Worm (Caenorhabditis elegans) whole organism, L4 larva: ENCODE results near the gene sec-61.A.

Source experiments
- ZK337.2 ChIP-seq: fragments of 200-800 bp; sonication (Bioruptor generic); IDR thresholded peaks from 2 replicates; pipeline ENCODE4 v1.3.6; 2022; ENCODE audit warnings: missing genetic modification reagents, missing genetic modification characterization, missing compliant biosample characterization
- duxl-1 ChIP-seq: sonication (generic microtip); optimal IDR thresholded peaks from 2 replicates; lab custom pipeline; 2016; ENCODE audit warnings: mild to moderate bottlenecking, missing genetic modification characterization, moderate library complexity, missing compliant biosample characterization; ENCODE audit not compliant: poor library complexity
- gei-8 ChIP-seq: fragments of 200-800 bp; sonication (Bioruptor generic); optimal IDR thresholded peaks from 2 replicates; lab custom pipeline; 2018; ENCODE audit warnings: mild to moderate bottlenecking, missing genetic modification characterization, missing compliant biosample characterization
- jun-1 ChIP-seq: fragments of 150-350 bp; optimal IDR thresholded peaks from 2 replicates; lab custom pipeline; 2014; ENCODE audit warnings: missing biosample characterization, missing genetic modification reagents, missing genetic modification characterization
- nhr-237 ChIP-seq: sonication (generic microtip); optimal IDR thresholded peaks from 2 replicates; lab custom pipeline; 2017; ENCODE audit warnings: missing biosample characterization, missing genetic modification characterization
- snpc-4 ChIP-seq: fragments of 150-350 bp; optimal IDR thresholded peaks from 2 replicates; lab custom pipeline; 2014; ENCODE audit warnings: missing biosample characterization, missing genetic modification characterization

- TF ChIP-seq duxl-1 (tag; lab: Kevin White, UChicago): no peak
- no peak for TF ChIP-seq nhr-237 (tag; lab: Kevin White, UChicago)
- no peak for TF ChIP-seq gei-8
- no peak for TF ChIP-seq jun-1
- no peak for TF ChIP-seq ZK337.2
- no peak for TF ChIP-seq snpc-4 (tag; lab: Kevin White, UChicago)
Measured at ce11 chrIV:14802316-14802715, 22.7 kb downstream of the sec-61.A start, which contains the start of gene Y57G11C.1142.
